Fruit fly (Drosophila melanogaster): ENCODE results near the gene Sfp84E.

Gene Sfp84E

dm6 chr3R:8009080-8009620 is 29.0 kb upstream of the Sfp84E start, which contains the start of the genes CG11052 and CG3223 (continued):
- TF ChIP-seq mirr (GFP tag; optimal IDR thresholded peaks at IDR 0.05) = peak; percentile 10
- no peak for TF ChIP-seq toy (GFP tag; IDR thresholded peaks at IDR 0.05)
- no peak for TF ChIP-seq pita (GFP tag; optimal IDR thresholded peaks at IDR 0.05)
- no peak for TF ChIP-seq Asciz (GFP tag; optimal IDR thresholded peaks at IDR 0.05)
- TF ChIP-seq CG15011 (GFP tag; optimal IDR thresholded peaks at IDR 0.05) = no peak
- TF ChIP-seq CG4282 (GFP tag; optimal IDR thresholded peaks at IDR 0.05) = no peak
- TF ChIP-seq CG1792 (GFP tag; optimal IDR thresholded peaks at IDR 0.05) = no peak
- peak; percentile 34 for TF ChIP-seq CG13296 (GFP tag; optimal IDR thresholded peaks at IDR 0.05)
- TF ChIP-seq CG18599 (GFP tag; optimal IDR thresholded peaks at IDR 0.05) = no peak
- TF ChIP-seq zen2 (GFP tag; IDR thresholded peaks at IDR 0.05; ENCODE audit: partially characterized antibody) = no peak
- no peak for TF ChIP-seq repo (GFP tag; optimal IDR thresholded peaks at IDR 0.05)
- TF ChIP-seq odd (GFP tag; optimal IDR thresholded peaks at IDR 0.05) = no peak
- no peak for TF ChIP-seq ham (GFP tag; IDR thresholded peaks at IDR 0.05)
- no peak for TF ChIP-seq Atf6 (GFP tag; IDR thresholded peaks at IDR 0.05)
- peak; percentile 46 for TF ChIP-seq nom (GFP tag; optimal IDR thresholded peaks at IDR 0.05)
- no peak for TF ChIP-seq CG12744 (GFP tag; optimal IDR thresholded peaks at IDR 0.05)
- TF ChIP-seq sens-2 (GFP tag; IDR thresholded peaks at IDR 0.05) = no peak
- TF ChIP-seq CG2875 (GFP tag; optimal IDR thresholded peaks at IDR 0.05) = no peak
- TF ChIP-seq BEAF-32 (GFP tag; optimal IDR thresholded peaks at IDR 0.05) = peak; percentile 55
- no peak for TF ChIP-seq mld (GFP tag; IDR thresholded peaks at IDR 0.05; ENCODE audit: partially characterized antibody)
- no peak for TF ChIP-seq zen (tag; optimal IDR thresholded peaks at IDR 0.05)
- TF ChIP-seq gcm (GFP tag; optimal IDR thresholded peaks at IDR 0.05) = no peak
- no peak for TF ChIP-seq Mad (GFP tag; optimal IDR thresholded peaks at IDR 0.05)
- TF ChIP-seq CG16863 (GFP tag; optimal IDR thresholded peaks at IDR 0.05) = no peak
- no peak for TF ChIP-seq E2f1 (GFP tag; IDR thresholded peaks at IDR 0.05)
- no peak; the same call in 1 of the 2 replicates for TF ChIP-seq NFAT (GFP tag; IDR thresholded peaks at IDR 0.05)
- no peak for TF ChIP-seq CG3281 (GFP tag; optimal IDR thresholded peaks at IDR 0.05)
- no peak; the same call in 1 of the 2 replicates for TF ChIP-seq bbx (GFP tag; IDR thresholded peaks at IDR 0.05; ENCODE audit: partially characterized antibody)
- no peak for TF ChIP-seq CG34422 (GFP tag; IDR thresholded peaks at IDR 0.05)
- TF ChIP-seq dm (GFP tag; optimal IDR thresholded peaks at IDR 0.05) = no peak
- TF ChIP-seq ci (GFP tag; IDR thresholded peaks at IDR 0.05) = peak; percentile 58; the same call in 2 of the 3 replicates
- no peak for TF ChIP-seq klu (GFP tag; IDR thresholded peaks at IDR 0.05)
- no peak for TF ChIP-seq Nf-YA (GFP tag; IDR thresholded peaks at IDR 0.05)
- peak; percentile 44 for TF ChIP-seq Fer1 (GFP tag; optimal IDR thresholded peaks at IDR 0.05)
- TF ChIP-seq sna (GFP tag; IDR thresholded peaks at IDR 0.05; ENCODE audit: partially characterized antibody) = peak; percentile 42; the same call in 1 of the 2 replicates
- TF ChIP-seq CG11456 (GFP tag; IDR thresholded peaks at IDR 0.05) = no peak
- TF ChIP-seq Fer3 (tag; optimal IDR thresholded peaks at IDR 0.05) = no peak
- TF ChIP-seq CG2120 (GFP tag; optimal IDR thresholded peaks at IDR 0.05) = peak; percentile 50
- TF ChIP-seq CG33213 (GFP tag; optimal IDR thresholded peaks at IDR 0.05) = no peak
- TF ChIP-seq Jarid2 (GFP tag; optimal IDR thresholded peaks at IDR 0.05) = no peak
- TF ChIP-seq en (GFP tag; optimal IDR thresholded peaks at IDR 0.05) = no peak
- no peak for TF ChIP-seq seq (GFP tag; IDR thresholded peaks at IDR 0.05)
- TF ChIP-seq Oli (tag; optimal IDR thresholded peaks at IDR 0.05) = no peak
- no peak for TF ChIP-seq CG9609 (GFP tag; optimal IDR thresholded peaks at IDR 0.05)
- peak; percentile 92 for TF ChIP-seq ftz-f1 (GFP tag; optimal IDR thresholded peaks at IDR 0.05)
- no peak; the same call in 1 of the 3 replicates for TF ChIP-seq HLH4C (GFP tag; IDR thresholded peaks at IDR 0.05; ENCODE audit: partially characterized antibody)
- TF ChIP-seq dmrt99B (tag; optimal IDR thresholded peaks at IDR 0.05) = no peak
- TF ChIP-seq Xrp1 (GFP tag; IDR thresholded peaks at IDR 0.05) = no peak
- TF ChIP-seq cas (GFP tag; IDR thresholded peaks at IDR 0.05) = no peak
- peak; percentile 21 for TF ChIP-seq CG7987 (GFP tag; optimal IDR thresholded peaks at IDR 0.05)
- TF ChIP-seq gro (GFP tag; optimal IDR thresholded peaks at IDR 0.05) = no peak
